Fruit fly (Drosophila melanogaster): Measurements from ENCODE around the gene CG32532.
A peak's percentile ranks its signal among the peaks of the same experiment; 100 is the strongest.

Gene CG32532

DNA sequence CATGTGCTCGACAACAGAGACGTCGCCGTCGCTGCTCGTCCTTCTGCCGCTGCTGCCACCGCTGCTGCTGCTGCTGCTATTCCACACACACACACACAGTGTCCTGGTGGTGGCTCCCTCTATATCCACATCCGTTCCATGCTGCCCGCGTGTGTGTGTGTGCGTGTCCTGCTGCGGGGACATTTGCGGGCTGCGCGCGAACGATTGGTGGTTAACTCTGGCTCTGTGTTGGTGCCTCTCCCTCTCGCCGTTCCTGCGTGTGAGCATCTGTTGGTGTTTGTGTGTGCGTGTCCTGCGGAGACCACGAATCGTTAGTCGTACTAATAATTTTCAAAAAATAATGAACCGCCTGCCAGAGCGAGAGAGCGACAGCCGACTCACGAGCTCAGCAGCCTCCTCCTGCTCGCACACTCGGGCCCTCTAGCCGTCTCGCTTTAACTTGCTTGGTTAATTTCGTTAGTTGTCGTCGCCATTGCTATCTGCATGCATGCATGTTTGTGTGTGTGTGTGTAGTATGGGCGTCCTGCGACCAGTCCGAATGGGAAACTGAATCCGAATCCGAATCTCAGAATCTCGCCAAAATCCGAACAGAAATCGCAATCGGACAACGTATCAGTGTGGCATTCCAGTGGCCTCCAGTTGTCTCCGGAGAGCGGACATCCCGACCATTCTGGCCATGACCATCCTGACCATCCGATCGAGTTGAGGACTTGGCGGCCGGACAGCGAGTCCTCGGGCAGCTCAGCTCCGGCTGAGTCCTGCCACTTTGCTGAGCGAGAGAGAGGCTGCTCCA is 1.2 kb downstream of the CG32532 start (continued):
- TF ChIP-seq ham (GFP tag; IDR thresholded peaks at IDR 0.05) (no peak), nom (GFP tag; optimal IDR thresholded peaks at IDR 0.05) (no peak), CG4707 (GFP tag; optimal IDR thresholded peaks at IDR 0.05) (no peak), CG31224 (GFP tag; IDR thresholded peaks at IDR 0.05) (no peak), twi (tag; optimal IDR thresholded peaks at IDR 0.05) (peak; percentile 3), CG6854 (GFP tag; optimal IDR thresholded peaks at IDR 0.05) (no peak), Adf1 (GFP tag; IDR thresholded peaks at IDR 0.05) (peak; percentile 81), pfk (GFP tag; optimal IDR thresholded peaks at IDR 0.05) (peak; percentile 85), Nf-YB (GFP tag; optimal IDR thresholded peaks at IDR 0.05) (peak; percentile 95), Med (GFP tag) (peak; percentile 31), CG8478 (optimal IDR thresholded peaks at IDR 0.05) (peak; percentile 54), tll (GFP tag; optimal IDR thresholded peaks at IDR 0.05) (no peak), CG8924 (tag; optimal IDR thresholded peaks at IDR 0.05) (peak; percentile 15), CG7271 (tag; optimal IDR thresholded peaks at IDR 0.05) (no peak), cwo (GFP tag; optimal IDR thresholded peaks at IDR 0.05) (no peak), hbn (GFP tag; IDR thresholded peaks at IDR 0.05; ENCODE audit: partially characterized antibody) (no peak), bbx (GFP tag; IDR thresholded peaks at IDR 0.05; ENCODE audit: partially characterized antibody) (no peak), CTCF (GFP tag; optimal IDR thresholded peaks at IDR 0.05) (peak; percentile 81), Fer1 (GFP tag; optimal IDR thresholded peaks at IDR 0.05) (no peak), Sox102F (GFP tag; optimal IDR thresholded peaks at IDR 0.05) (no peak), Hmr (GFP tag; optimal IDR thresholded peaks at IDR 0.05) (no peak), Nf-YC (tag; optimal IDR thresholded peaks at IDR 0.05) (peak; percentile 96), vvl (GFP tag; IDR thresholded peaks at IDR 0.05) (no peak), az2 (GFP tag; optimal IDR thresholded peaks at IDR 0.05) (no peak), prd (optimal IDR thresholded peaks at IDR 0.05) (no peak), prd (GFP tag; IDR thresholded peaks at IDR 0.05) (no peak), CG6175 (GFP tag; IDR thresholded peaks at IDR 0.05) (no peak), Nf-YA (GFP tag; IDR thresholded peaks at IDR 0.05) (peak; percentile 34), fru (optimal IDR thresholded peaks at IDR 0.05) (no peak), Xrp1 (GFP tag; IDR thresholded peaks at IDR 0.05) (no peak), CG10321 (GFP tag; IDR thresholded peaks at IDR 0.05) (peak; percentile 92), CG12659 (GFP tag; optimal IDR thresholded peaks at IDR 0.05) (no peak), gem (tag; optimal IDR thresholded peaks at IDR 0.05) (no peak), CG6689 (GFP tag; IDR thresholded peaks at IDR 0.05) (no peak), phol (tag; optimal IDR thresholded peaks at IDR 0.05) (peak; percentile 43), zen (tag; optimal IDR thresholded peaks at IDR 0.05) (peak; percentile 22), crol (GFP tag; IDR thresholded peaks at IDR 0.05) (peak; percentile 15; the same call in 1 of the 2 replicates), cg (GFP tag; optimal IDR thresholded peaks at IDR 0.05) (peak; percentile 78), CG3407 (GFP tag; optimal IDR thresholded peaks at IDR 0.05) (no peak), CG13424 (tag; optimal IDR thresholded peaks at IDR 0.05) (no peak), CG7357 (GFP tag; IDR thresholded peaks at IDR 0.05) (no peak), CG33213 (GFP tag; optimal IDR thresholded peaks at IDR 0.05) (no peak), Hsf (GFP tag; optimal IDR thresholded peaks at IDR 0.05) (no peak), mirr (GFP tag; optimal IDR thresholded peaks at IDR 0.05) (no peak), CG14965 (GFP tag; optimal IDR thresholded peaks at IDR 0.05; ENCODE audit: borderline replicate concordance) (no peak), CG1832 (GFP tag; optimal IDR thresholded peaks at IDR 0.05) (peak; percentile 88)

Measured in whole organism, embryonic.